Worm (Caenorhabditis elegans): ENCODE results near the gene F08H9.2.

The F08H9.2 gene

ce11 chrV:14508556-14508955 is 48.1 kb downstream of the F08H9.2 start:
- TF ChIP-seq dao-5 (tag; optimal IDR thresholded peaks at IDR 0.05), result no peak
- TF ChIP-seq W03F9.2 (tag; optimal IDR thresholded peaks at IDR 0.05), result no peak

Data from whole organism, L4/young adult.